Worm (Caenorhabditis elegans) whole organism, L1 larva: ENCODE measurements around the gene K02D3.2.

Experiments
- C34B4.2 ChIP-seq: sonication (generic microtip); optimal IDR thresholded peaks from 2 replicates; lab custom pipeline; 2017; ENCODE audit warnings: mild to moderate bottlenecking, missing genetic modification characterization, missing compliant biosample characterization
- F16B12.6 ChIP-seq: fragments of 150-350 bp; optimal IDR thresholded peaks from 2 replicates; lab custom pipeline; 2014; ENCODE audit warnings: missing biosample characterization, missing genetic modification characterization
- Y116A8C.19 ChIP-seq: sonication (generic microtip); optimal IDR thresholded peaks from 2 replicates; lab custom pipeline; 2016; ENCODE audit warnings: missing compliant biosample characterization, missing genetic modification characterization, borderline replicate concordance
- aha-1 ChIP-seq: fragments of 150-350 bp; optimal IDR thresholded peaks from 2 replicates; lab custom pipeline; 2014; ENCODE audit warnings: missing biosample characterization, missing genetic modification characterization
- blmp-1 ChIP-seq: fragments of 150-350 bp; optimal IDR thresholded peaks from 2 replicates; lab custom pipeline; 2014; ENCODE audit warnings: missing biosample characterization, missing genetic modification characterization
- ceh-63 ChIP-seq: fragments of 200-800 bp; sonication (Bioruptor generic); optimal IDR thresholded peaks from 2 replicates; lab custom pipeline; 2018; ENCODE audit warnings: mild to moderate bottlenecking, missing genetic modification characterization, missing compliant biosample characterization
- ceh-82 ChIP-seq, 3 experiments: fragments of 150-350 bp in 1 of 3; sonication (generic microtip) in 2 of 3; optimal IDR thresholded peaks; 2 replicates each; lab custom pipeline; 2014 to 2017; ENCODE audit warnings: missing biosample characterization in 3 of 3, missing genetic modification characterization in 3 of 3
- ceh-88 ChIP-seq: fragments of 200-800 bp; sonication (Bioruptor generic); IDR thresholded peaks from 2 replicates; pipeline ENCODE4 v1.3.6; 2022; ENCODE audit warnings: missing genetic modification characterization, missing compliant biosample characterization
- ces-1 ChIP-seq: fragments of 150-350 bp; optimal IDR thresholded peaks from 2 replicates; lab custom pipeline; 2014; ENCODE audit warnings: missing biosample characterization, missing genetic modification reagents, missing genetic modification characterization
- dsc-1 ChIP-seq: sonication (generic microtip); optimal IDR thresholded peaks from 2 replicates; lab custom pipeline; 2016; ENCODE audit warnings: mild to moderate bottlenecking, missing genetic modification characterization, missing compliant biosample characterization
- efl-3 ChIP-seq: fragments of 200-800 bp; sonication (Bioruptor generic); optimal IDR thresholded peaks from 2 replicates; lab custom pipeline; 2018; ENCODE audit warnings: mild to moderate bottlenecking, missing genetic modification characterization, missing compliant biosample characterization
- ets-5 ChIP-seq: fragments of 200-800 bp; sonication (Bioruptor generic); IDR thresholded peaks from 2 replicates; pipeline ENCODE4 v1.3.6; 2022; ENCODE audit warnings: missing genetic modification characterization, missing compliant biosample characterization
- fkh-8 ChIP-seq: sonication (generic microtip); optimal IDR thresholded peaks from 2 replicates; lab custom pipeline; 2016; ENCODE audit warnings: mild to moderate bottlenecking, missing genetic modification characterization, missing compliant biosample characterization
- fos-1 ChIP-seq: fragments of 150-350 bp; optimal IDR thresholded peaks from 2 replicates; lab custom pipeline; 2014; ENCODE audit warnings: missing biosample characterization, missing genetic modification characterization
- grh-1 ChIP-seq: fragments of 200-800 bp; sonication (Bioruptor generic); IDR thresholded peaks from 2 replicates; pipeline ENCODE4 v1.3.6; 2022; ENCODE audit warnings: missing genetic modification reagents, missing genetic modification characterization, missing compliant biosample characterization
- lin-14 ChIP-seq: fragments of 200-800 bp; sonication (Bioruptor generic); optimal IDR thresholded peaks from 2 replicates; lab custom pipeline; 2018; ENCODE audit warnings: mild to moderate bottlenecking, missing genetic modification characterization, moderate library complexity, missing compliant biosample characterization
- lin-35 ChIP-seq, 2 experiments: fragments of 150-350 bp; optimal IDR thresholded peaks; 2 replicates each; lab custom pipeline; 2014; ENCODE audit warnings: missing biosample characterization in 2 of 2, missing genetic modification characterization in 2 of 2, missing genetic modification reagents in 2 of 2
- lin-39 ChIP-seq: fragments of 150-350 bp; optimal IDR thresholded peaks from 2 replicates; lab custom pipeline; 2014; ENCODE audit warnings: missing biosample characterization, missing genetic modification reagents, missing genetic modification characterization
- lsy-2 ChIP-seq, 2 experiments: fragments of 150-350 bp; optimal IDR thresholded peaks; 2 replicates each; lab custom pipeline; 2014; ENCODE audit warnings: missing biosample characterization in 2 of 2, missing genetic modification characterization in 2 of 2
- mab-9 ChIP-seq: fragments of 200-800 bp; sonication (Bioruptor generic); IDR thresholded peaks from 2 replicates; pipeline ENCODE4 v1.3.6; 2022; ENCODE audit warnings: missing genetic modification reagents, missing genetic modification characterization, missing compliant biosample characterization
- mef-2 ChIP-seq: fragments of 150-350 bp; optimal IDR thresholded peaks from 2 replicates; lab custom pipeline; 2014; ENCODE audit warnings: missing biosample characterization, missing genetic modification characterization
- mep-1 ChIP-seq: fragments of 150-350 bp; optimal IDR thresholded peaks from 2 replicates; lab custom pipeline; 2014; ENCODE audit warnings: missing biosample characterization, missing genetic modification characterization
- nhr-12 ChIP-seq: sonication (generic microtip); optimal IDR thresholded peaks from 2 replicates; lab custom pipeline; 2017; ENCODE audit warnings: missing biosample characterization, missing genetic modification characterization
- nhr-28 ChIP-seq: fragments of 150-350 bp; optimal IDR thresholded peaks from 2 replicates; lab custom pipeline; 2014; ENCODE audit warnings: missing biosample characterization, missing genetic modification characterization
- nhr-47 ChIP-seq: sonication (generic microtip); optimal IDR thresholded peaks from 2 replicates; lab custom pipeline; 2016; ENCODE audit warnings: mild to moderate bottlenecking, missing genetic modification characterization, moderate library complexity, missing compliant biosample characterization
- nhr-84 ChIP-seq: sonication (generic microtip); optimal IDR thresholded peaks from 2 replicates; lab custom pipeline; 2017; ENCODE audit warnings: missing biosample characterization, missing genetic modification characterization
- pag-3 ChIP-seq: sonication (generic microtip); optimal IDR thresholded peaks from 2 replicates; lab custom pipeline; 2017; ENCODE audit warnings: missing genetic modification characterization, mild to moderate bottlenecking, missing compliant biosample characterization, antibody characterized with exemption, borderline replicate concordance; ENCODE audit not compliant: insufficient read depth
- pax-3 ChIP-seq: fragments of 200-800 bp; sonication (Bioruptor generic); optimal IDR thresholded peaks from 2 replicates; lab custom pipeline; 2018; ENCODE audit warnings: mild to moderate bottlenecking, missing genetic modification characterization, moderate library complexity, missing compliant biosample characterization
- pqm-1 ChIP-seq: sonication (generic microtip); optimal IDR thresholded peaks from 3 replicates; lab custom pipeline; 2017; ENCODE audit warnings: missing biosample characterization, missing genetic modification characterization
- rnt-1 ChIP-seq: sonication (generic microtip); optimal IDR thresholded peaks from 2 replicates; lab custom pipeline; 2016; ENCODE audit warnings: mild to moderate bottlenecking, missing genetic modification characterization, moderate library complexity, missing compliant biosample characterization
- snpc-4 ChIP-seq: fragments of 150-350 bp; optimal IDR thresholded peaks from 2 replicates; lab custom pipeline; 2014; ENCODE audit warnings: missing biosample characterization, missing genetic modification characterization
- sup-37 ChIP-seq: fragments of 200-800 bp; sonication (Bioruptor generic); optimal IDR thresholded peaks from 2 replicates; lab custom pipeline; 2018; ENCODE audit warnings: mild to moderate bottlenecking, missing genetic modification characterization, missing compliant biosample characterization
- swsn-7 ChIP-seq: sonication (generic microtip); optimal IDR thresholded peaks from 2 replicates; lab custom pipeline; 2016; ENCODE audit warnings: missing genetic modification characterization, missing compliant biosample characterization
- tlp-1 ChIP-seq: fragments of 150-350 bp; optimal IDR thresholded peaks from 2 replicates; lab custom pipeline; 2014; ENCODE audit warnings: missing biosample characterization, missing genetic modification characterization
- unc-62 ChIP-seq: fragments of 150-350 bp; optimal IDR thresholded peaks from 2 replicates; lab custom pipeline; 2014; ENCODE audit warnings: missing biosample characterization, missing genetic modification reagents, missing genetic modification characterization
- unc-86 ChIP-seq: sonication (generic microtip); optimal IDR thresholded peaks from 2 replicates; lab custom pipeline; 2016; ENCODE audit warnings: missing genetic modification characterization, missing compliant biosample characterization
- zag-1 ChIP-seq: fragments of 150-350 bp; optimal IDR thresholded peaks from 2 replicates; lab custom pipeline; 2014; ENCODE audit warnings: missing biosample characterization, missing genetic modification characterization
- ztf-11 ChIP-seq, 2 experiments: sonication (generic microtip); optimal IDR thresholded peaks; 2 replicates each; lab custom pipeline; 2016 to 2017; ENCODE audit warnings: missing genetic modification characterization in 2 of 2, missing biosample characterization in 1 of 2, missing compliant biosample characterization in 1 of 2
- ztf-4 ChIP-seq: fragments of 150-350 bp; optimal IDR thresholded peaks from 2 replicates; lab custom pipeline; 2014; ENCODE audit warnings: missing biosample characterization, missing genetic modification characterization

K02D3.2 gene

DNA sequence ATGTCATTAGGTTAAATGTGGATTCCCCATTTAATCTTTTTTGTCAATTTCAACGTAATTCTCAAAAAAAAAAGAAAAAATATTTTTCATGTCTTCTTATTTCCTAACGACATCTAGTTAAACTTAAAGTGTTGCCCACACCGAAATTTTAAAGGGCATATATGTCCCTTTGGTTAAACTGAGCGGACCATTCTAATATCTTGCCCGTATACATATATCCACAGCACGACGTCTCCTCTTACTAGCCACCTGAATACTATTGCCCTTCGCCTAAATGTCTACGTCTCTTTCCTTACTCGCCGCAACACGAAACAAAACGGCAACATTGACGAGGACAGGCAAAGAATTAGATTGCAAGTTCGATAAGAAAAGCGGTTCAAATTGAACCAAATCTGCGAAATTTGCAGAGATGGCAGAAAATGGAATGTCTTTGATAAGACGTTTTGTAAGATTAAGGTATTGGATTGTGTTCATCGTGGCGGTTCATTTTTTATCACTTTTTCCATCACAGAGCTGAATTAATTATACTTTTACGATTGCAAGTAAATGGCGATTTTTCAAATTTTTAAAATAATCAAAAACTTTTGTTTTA is 11.1 kb downstream of the K02D3.2 start (continued):
- peak; percentile 99 for TF ChIP-seq swsn-7 (tag; lab: Kevin White, UChicago)
- peak; percentile 96 for TF ChIP-seq pax-3 (tag; lab: Kevin White, UChicago)
- peak; percentile 64 for TF ChIP-seq C34B4.2
- TF ChIP-seq tlp-1 (tag; lab: Kevin White, UChicago): no peak
- peak; percentile 100 for TF ChIP-seq mep-1 (tag; lab: Kevin White, UChicago)
- peak; percentile 95 for TF ChIP-seq zag-1 (tag; lab: Kevin White, UChicago)
- no peak for TF ChIP-seq pag-3
- TF ChIP-seq nhr-12 (tag; lab: Kevin White, UChicago): peak; percentile 89
- TF ChIP-seq mab-9: peak; percentile 99
- TF ChIP-seq lsy-2 (tag; optimal IDR thresholded peaks at IDR 0.05; lab: Kevin White, UChicago): peak; percentile 95
- TF ChIP-seq ztf-4 (tag; lab: Kevin White, UChicago): peak; percentile 99
- peak; percentile 99 for TF ChIP-seq efl-3 (GFP tag; lab: Kevin White, UChicago)
- TF ChIP-seq pqm-1 (tag; lab: Kevin White, UChicago): peak; percentile 36
- TF ChIP-seq, all 84 proteins: peak for 76

DNA sequence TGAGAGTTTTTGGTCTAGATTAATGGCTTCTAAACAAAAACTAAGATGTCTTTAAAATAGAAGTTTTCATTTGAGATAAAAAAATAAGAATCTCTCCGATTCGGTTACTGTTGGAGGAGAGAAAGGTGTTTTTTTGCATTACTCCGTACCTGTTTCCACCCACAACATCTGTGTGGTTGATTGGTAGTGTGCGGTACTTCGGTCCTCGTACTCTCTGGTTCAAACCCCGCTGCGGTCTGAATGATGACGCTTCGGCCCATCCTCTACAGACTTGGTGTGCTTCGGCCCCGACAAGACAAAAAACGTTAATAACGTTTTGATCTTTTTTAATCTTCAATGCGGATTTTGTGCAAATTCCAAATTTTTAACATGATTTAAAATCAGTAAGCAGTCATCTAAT is 14.3 kb downstream of the K02D3.2 start:
- TF ChIP-seq lin-39 (tag; lab: Kevin White, UChicago) (no peak), unc-62 (GFP tag; lab: Kevin White, UChicago) (no peak), unc-86 (tag; lab: Kevin White, UChicago) (no peak), ces-1 (no peak), aha-1 (tag; lab: Kevin White, UChicago) (no peak), fos-1 (tag; lab: Kevin White, UChicago) (no peak), rnt-1 (tag; lab: Kevin White, UChicago) (no peak), blmp-1 (tag; lab: Kevin White, UChicago) (no peak), ceh-88 (GFP tag; lab: Robert Waterston, UW) (no peak), sup-37 (GFP tag; lab: Kevin White, UChicago) (no peak), mef-2 (tag; lab: Kevin White, UChicago) (no peak), F16B12.6 (tag; lab: Kevin White, UChicago) (no peak), ceh-82 (tag; optimal IDR thresholded peaks at IDR 0.05; lab: Kevin White, UChicago) (no peak), nhr-47 (tag; lab: Kevin White, UChicago) (no peak)
- TF ChIP-seq, all 84 proteins: peak for 0

- TF ChIP-seq fkh-8 (tag; lab: Kevin White, UChicago) (peak; percentile 25), unc-62 (GFP tag; lab: Kevin White, UChicago) (no peak), nhr-28 (tag; lab: Kevin White, UChicago) (no peak), aha-1 (tag; lab: Kevin White, UChicago) (no peak), ceh-63 (GFP tag; lab: Kevin White, UChicago) (peak; percentile 40), lin-14 (GFP tag; lab: Kevin White, UChicago) (peak; percentile 56), dsc-1 (tag; lab: Kevin White, UChicago) (peak; percentile 65)
Observed at ce11 chrX:13696152-13696551, 15.7 kb downstream of the K02D3.2 start.

DNA sequence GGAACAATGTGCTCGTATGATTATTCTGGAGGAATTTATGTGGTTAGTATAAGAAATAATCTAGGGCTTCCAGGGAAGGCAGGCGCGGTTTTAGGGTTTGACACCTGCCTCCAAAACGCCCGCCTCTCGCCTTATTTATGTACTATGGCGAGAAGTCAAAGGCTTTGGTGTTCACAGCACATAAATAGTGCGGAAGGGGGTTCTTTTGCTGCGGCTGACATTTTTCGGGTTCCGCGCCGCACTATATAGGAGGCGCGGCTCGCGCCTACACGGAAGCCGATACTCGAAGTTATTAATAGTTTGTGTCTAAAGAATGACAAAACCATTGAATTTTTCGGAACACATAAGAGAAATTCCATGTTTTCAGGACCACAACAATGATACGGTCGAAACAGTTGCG is 21.5 kb downstream of the K02D3.2 start:
- TF ChIP-seq snpc-4 (tag; lab: Kevin White, UChicago) (peak; percentile 68), ets-5 (no peak)

- TF ChIP-seq ztf-11 (tag; optimal IDR thresholded peaks at IDR 0.05; lab: Kevin White, UChicago) (no peak), lin-35 (GFP tag; optimal IDR thresholded peaks at IDR 0.05; lab: Kevin White, UChicago) (no peak), zag-1 (tag; lab: Kevin White, UChicago) (no peak), nhr-84 (no peak), ceh-63 (GFP tag; lab: Kevin White, UChicago) (no peak), unc-62 (GFP tag; lab: Kevin White, UChicago) (no peak), F16B12.6 (tag; lab: Kevin White, UChicago) (no peak), grh-1 (GFP tag; lab: Robert Waterston, UW) (no peak), lsy-2 (tag; optimal IDR thresholded peaks at IDR 0.05; lab: Kevin White, UChicago) (no peak), Y116A8C.19 (tag; lab: Kevin White, UChicago) (no peak)
Observed at ce11 chrX:13687655-13688054, 24.2 kb downstream of the K02D3.2 start, which contains the start of gene adm-2. TSS of gene adm-2 (plus strand) at chrX:13687955.
